Fruit fly (Drosophila melanogaster) whole organism, pupa: ENCODE data around the gene CG31465.

Source experiments
- CG10348 ChIP-seq: fragments of 200-800 bp; sonication (Bioruptor generic); IDR thresholded peaks from 2 replicates; pipeline ENCODE4 v1.3.6; 2022; ENCODE audit warnings: missing biosample characterization, missing genetic modification characterization
- CG12605 ChIP-seq: fragments of 200-800 bp; sonication (Bioruptor generic); IDR thresholded peaks from 2 replicates; pipeline ENCODE4 v1.3.6; 2022; ENCODE audit warnings: missing biosample characterization, missing genetic modification characterization
- CG13204 ChIP-seq: fragments of 200-800 bp; sonication (Bioruptor generic); optimal IDR thresholded peaks from 2 replicates; lab custom pipeline; 2018; ENCODE audit warnings: missing biosample characterization, mild to moderate bottlenecking, missing genetic modification characterization, moderate library complexity
- CG14655 ChIP-seq: fragments of 200-800 bp; sonication (Bioruptor generic); optimal IDR thresholded peaks from 3 replicates; lab custom pipeline; 2017; ENCODE audit warnings: mild to moderate bottlenecking, missing biosample characterization, missing genetic modification reagents, missing genetic modification characterization
- CG15710 ChIP-seq: fragments of 200-800 bp; sonication (Bioruptor generic); optimal IDR thresholded peaks from 2 replicates; lab custom pipeline; 2018; ENCODE audit warnings: missing biosample characterization, mild to moderate bottlenecking, missing genetic modification characterization, moderate library complexity
- CG17806 ChIP-seq: fragments of 200-800 bp; sonication (Bioruptor generic); optimal IDR thresholded peaks from 2 replicates; lab custom pipeline; 2018; ENCODE audit warnings: missing biosample characterization, mild to moderate bottlenecking, missing genetic modification characterization, moderate library complexity
- CG32121 ChIP-seq: fragments of 200-800 bp; sonication (Bioruptor generic); IDR thresholded peaks from 2 replicates; pipeline ENCODE4 v1.3.6; 2022; ENCODE audit warnings: missing biosample characterization, missing genetic modification characterization
- CG34367 ChIP-seq: fragments of 200-800 bp; sonication (Bioruptor generic); optimal IDR thresholded peaks from 2 replicates; lab custom pipeline; 2018; ENCODE audit warnings: missing biosample characterization, mild to moderate bottlenecking, missing genetic modification characterization
- CG4496 ChIP-seq: fragments of 200-800 bp; sonication (Bioruptor generic); IDR thresholded peaks from 3 replicates; pipeline ENCODE4 v1.3.6; 2022; ENCODE audit warnings: missing biosample characterization, missing genetic modification characterization
- CG8159 ChIP-seq: fragments of 200-800 bp; sonication (Bioruptor generic); optimal IDR thresholded peaks from 3 replicates; lab custom pipeline; 2018; ENCODE audit warnings: missing biosample characterization, mild to moderate bottlenecking, missing genetic modification characterization, moderate library complexity
- CG8301 ChIP-seq: fragments of 200-800 bp; sonication (Bioruptor generic); optimal IDR thresholded peaks from 2 replicates; lab custom pipeline; 2018; ENCODE audit warnings: missing biosample characterization, mild to moderate bottlenecking, missing genetic modification characterization
- CG9948 ChIP-seq: fragments of 200-800 bp; sonication (Bioruptor generic); optimal IDR thresholded peaks from 2 replicates; lab custom pipeline; 2018; ENCODE audit warnings: missing biosample characterization, mild to moderate bottlenecking, missing genetic modification characterization, moderate library complexity
- D1 ChIP-seq: fragments of 200-800 bp; sonication (Bioruptor generic); optimal IDR thresholded peaks from 2 replicates; lab custom pipeline; 2018; ENCODE audit warnings: missing biosample characterization, mild to moderate bottlenecking, missing genetic modification characterization, moderate library complexity
- EcR ChIP-seq: fragments of 200-800 bp; sonication (Bioruptor generic); optimal IDR thresholded peaks from 3 replicates; lab custom pipeline; 2019; ENCODE audit warnings: missing biosample characterization, missing genetic modification characterization, mild to moderate bottlenecking, moderate library complexity, missing genetic modification reagents
- Ets98B ChIP-seq: fragments of 200-800 bp; sonication (Bioruptor generic); IDR thresholded peaks from 2 replicates; pipeline ENCODE4 v1.3.6; 2022; ENCODE audit warnings: missing biosample characterization, missing genetic modification characterization
- Pif1A ChIP-seq: fragments of 200-800 bp; sonication (Bioruptor generic); optimal IDR thresholded peaks from 3 replicates; lab custom pipeline; 2016; ENCODE audit warnings: missing biosample characterization, missing genetic modification characterization
- Pif1B ChIP-seq: fragments of 200-800 bp; sonication (Bioruptor generic); optimal IDR thresholded peaks from 3 replicates; lab custom pipeline; 2016; ENCODE audit warnings: missing biosample characterization, missing genetic modification characterization
- Snoo ChIP-seq: fragments of 200-800 bp; sonication (Bioruptor generic); optimal IDR thresholded peaks from 3 replicates; lab custom pipeline; 2017; ENCODE audit warnings: missing biosample characterization, mild to moderate bottlenecking, missing genetic modification characterization, inconsistent platforms
- fd96Ca ChIP-seq: fragments of 200-800 bp; sonication (Bioruptor generic); IDR thresholded peaks from 3 replicates; pipeline ENCODE4 v1.3.6; 2022; ENCODE audit warnings: missing biosample characterization, missing genetic modification characterization
- gl ChIP-seq: fragments of 200-800 bp; sonication (Bioruptor generic); optimal IDR thresholded peaks from 2 replicates; lab custom pipeline; 2018; ENCODE audit warnings: missing biosample characterization, mild to moderate bottlenecking, missing genetic modification characterization
- rn ChIP-seq: fragments of 200-800 bp; sonication (Bioruptor generic); IDR thresholded peaks from 2 replicates; pipeline ENCODE4 v1.3.6; 2022; ENCODE audit warnings: missing biosample characterization, missing genetic modification characterization

Gene CG31465

dm6 chr3R:21870158-21870971 lies 10.2 kb upstream of the CG31465 start, which contains the start of gene CG31431:
Gene CG31431, plus strand, starts transcription at chr3R:21870681.
- TF ChIP-seq CG14655 (GFP tag; lab: Kevin White, UChicago), result peak; percentile 89
- no peak for TF ChIP-seq D1 (tag; lab: Kevin White, UChicago)
- peak; percentile 85 for TF ChIP-seq CG8159 (tag; lab: Kevin White, UChicago)
- TF ChIP-seq gl (tag; lab: Kevin White, UChicago), result peak; percentile 66
- TF ChIP-seq rn (GFP tag; lab: Robert Waterston, UW), result peak; percentile 74
- peak; percentile 82 for TF ChIP-seq Pif1A (GFP tag; lab: Kevin White, UChicago)
- peak; percentile 91 for TF ChIP-seq CG8301
- peak; percentile 62 for TF ChIP-seq CG10348 (GFP tag; lab: Robert Waterston, UW)
- peak; percentile 82 for TF ChIP-seq Pif1B
- TF ChIP-seq CG34367, result peak; percentile 78
- no peak for TF ChIP-seq CG13204
- TF ChIP-seq CG15710 (tag; lab: Kevin White, UChicago), result peak; percentile 85
- TF ChIP-seq EcR (GFP tag; lab: Kevin White, UChicago), result no peak
- peak; percentile 90 for TF ChIP-seq fd96Ca (GFP tag; lab: Robert Waterston, UW)
- TF ChIP-seq Ets98B (GFP tag; lab: Robert Waterston, UW), result peak; percentile 93
- peak; percentile 81 for TF ChIP-seq CG9948 (tag; lab: Kevin White, UChicago)
- TF ChIP-seq Snoo (tag; lab: Kevin White, UChicago), result peak; percentile 28
- TF ChIP-seq CG17806 (tag; lab: Kevin White, UChicago), result peak; percentile 87
- peak; percentile 90 for TF ChIP-seq CG12605 (GFP tag; lab: Robert Waterston, UW)
- peak; percentile 95 for TF ChIP-seq CG32121 (GFP tag; lab: Robert Waterston, UW)
- TF ChIP-seq CG4496, result peak; percentile 94

DNA sequence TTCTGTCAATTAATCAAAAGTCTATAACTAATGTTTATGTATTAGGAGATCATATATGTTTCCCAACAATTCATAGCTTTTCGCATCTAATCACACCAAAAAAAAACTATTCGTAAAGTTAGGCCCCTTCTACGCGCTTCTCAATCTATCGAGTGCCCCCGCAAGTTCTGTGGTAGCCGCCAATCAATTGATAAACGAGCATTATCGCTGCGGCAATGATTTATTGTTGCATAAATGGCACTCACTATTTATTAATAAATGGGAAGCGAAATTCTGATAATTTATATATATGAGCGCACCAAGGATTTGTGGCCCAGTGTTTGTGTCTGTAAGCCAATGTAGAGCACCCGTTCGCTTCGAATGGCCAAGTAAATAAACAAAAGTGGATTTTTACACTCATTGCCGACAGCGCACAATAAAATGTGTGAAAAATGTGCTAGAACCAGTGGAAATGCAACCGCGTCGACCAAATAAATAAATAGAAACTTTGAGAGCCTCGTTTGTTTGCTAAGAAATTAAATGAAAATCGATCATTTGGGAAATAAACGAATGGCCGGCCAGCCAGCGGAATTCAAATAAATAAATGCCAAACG lies 9.2 kb upstream of the CG31465 start:
- TF ChIP-seq CG13204, result no peak
- TF ChIP-seq CG8159 (tag; lab: Kevin White, UChicago), result no peak
- TF ChIP-seq fd96Ca (GFP tag; lab: Robert Waterston, UW), result no peak
- no peak for TF ChIP-seq CG10348 (GFP tag; lab: Robert Waterston, UW)
- TF ChIP-seq CG34367, result no peak
- TF ChIP-seq Pif1A (GFP tag; lab: Kevin White, UChicago), result no peak
- TF ChIP-seq CG32121 (GFP tag; lab: Robert Waterston, UW), result no peak

DNA sequence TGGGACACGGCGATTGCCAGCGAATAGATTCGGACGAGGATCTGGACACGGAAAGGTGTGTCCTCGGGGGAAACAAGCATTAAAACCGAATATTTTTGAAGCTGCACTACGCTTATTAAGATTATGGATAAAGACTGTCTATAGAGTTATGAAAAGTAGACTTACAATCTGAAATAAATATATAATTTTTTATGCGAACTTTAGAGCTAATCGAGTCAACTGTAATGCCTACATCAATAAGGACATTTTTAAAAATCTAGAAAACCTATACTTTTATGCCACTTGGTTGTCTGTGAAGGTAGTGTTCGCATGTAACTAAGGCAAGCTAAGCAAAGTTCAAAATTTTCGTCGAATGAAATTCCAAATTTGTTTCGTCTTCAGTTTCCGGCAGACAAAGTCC lies 7.2 kb upstream of the CG31465 start, which contains the start of gene CG31178:
Gene CG31178 (plus strand): TSS at position 301 of the 400 bp plus-strand sequence.
- no peak for TF ChIP-seq CG10348 (GFP tag; lab: Robert Waterston, UW)
- no peak for TF ChIP-seq EcR (GFP tag; lab: Kevin White, UChicago)
- TF ChIP-seq CG14655 (GFP tag; lab: Kevin White, UChicago), result no peak
- TF ChIP-seq fd96Ca (GFP tag; lab: Robert Waterston, UW), result no peak
- no peak for TF ChIP-seq rn (GFP tag; lab: Robert Waterston, UW)
- no peak for TF ChIP-seq Snoo (tag; lab: Kevin White, UChicago)
- no peak for TF ChIP-seq Pif1A (GFP tag; lab: Kevin White, UChicago)
- no peak for TF ChIP-seq CG12605 (GFP tag; lab: Robert Waterston, UW)
- TF ChIP-seq CG8159 (tag; lab: Kevin White, UChicago), result no peak
- TF ChIP-seq gl (tag; lab: Kevin White, UChicago), result no peak

DNA sequence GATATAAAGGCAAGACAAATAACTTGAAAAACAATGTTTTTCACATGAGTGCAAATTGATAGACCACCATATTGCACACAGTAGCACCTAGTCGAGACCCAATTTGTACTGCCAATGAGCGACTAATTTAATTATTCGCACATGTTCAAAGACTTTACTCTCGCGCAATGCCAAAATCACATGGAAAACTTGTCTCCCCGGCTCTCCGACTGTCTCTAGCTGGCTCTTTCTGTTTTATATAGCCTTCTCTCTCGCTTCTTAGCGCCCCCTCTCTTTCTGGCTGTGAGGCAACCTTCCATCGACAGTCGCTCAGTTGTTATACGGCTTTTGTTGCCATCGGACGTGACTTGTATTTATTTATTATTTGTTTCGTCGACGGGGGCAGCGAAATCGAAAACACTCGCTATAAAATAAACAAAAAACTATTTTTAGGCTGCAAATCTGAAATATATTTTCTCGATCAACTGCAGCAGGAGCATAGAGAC lies 5.6 kb upstream of the CG31465 start, which contains the start of gene CG6656:
Gene CG6656 (plus strand): TSS at position 312 of the 485 bp plus-strand sequence.
- TF ChIP-seq CG9948 (tag; lab: Kevin White, UChicago) (no peak), CG17806 (tag; lab: Kevin White, UChicago) (no peak), EcR (GFP tag; lab: Kevin White, UChicago) (peak; percentile 86), rn (GFP tag; lab: Robert Waterston, UW) (no peak), CG12605 (GFP tag; lab: Robert Waterston, UW) (peak; percentile 74; the same call in 1 of the 2 replicates), gl (tag; lab: Kevin White, UChicago) (no peak), D1 (tag; lab: Kevin White, UChicago) (no peak), Pif1A (GFP tag; lab: Kevin White, UChicago) (peak; percentile 29), fd96Ca (GFP tag; lab: Robert Waterston, UW) (peak; percentile 45; the same call in 1 of the 3 replicates), CG15710 (tag; lab: Kevin White, UChicago) (peak; percentile 11), CG34367 (no peak), CG8159 (tag; lab: Kevin White, UChicago) (peak; percentile 28), CG8301 (no peak), CG14655 (GFP tag; lab: Kevin White, UChicago) (no peak), CG10348 (GFP tag; lab: Robert Waterston, UW) (no peak), CG13204 (peak; percentile 26), Pif1B (no peak), CG32121 (GFP tag; lab: Robert Waterston, UW) (peak; percentile 67), Snoo (tag; lab: Kevin White, UChicago) (peak; percentile 47), Ets98B (GFP tag; lab: Robert Waterston, UW) (peak; percentile 81; the same call in 1 of the 2 replicates), CG4496 (peak; percentile 61; the same call in 2 of the 3 replicates)

dm6 chr3R:21877636-21878035 lies 3.0 kb upstream of the CG31465 start, which contains the start of gene P5CDh2:
Gene P5CDh2, plus strand, starts transcription at chr3R:21877936.
- no peak for TF ChIP-seq fd96Ca (GFP tag; lab: Robert Waterston, UW)
- no peak for TF ChIP-seq Pif1B
- no peak for TF ChIP-seq CG17806 (tag; lab: Kevin White, UChicago)
- TF ChIP-seq Snoo (tag; lab: Kevin White, UChicago), result no peak
- TF ChIP-seq CG15710 (tag; lab: Kevin White, UChicago), result no peak
- no peak for TF ChIP-seq gl (tag; lab: Kevin White, UChicago)
- TF ChIP-seq CG8301, result no peak
- TF ChIP-seq CG8159 (tag; lab: Kevin White, UChicago), result no peak
- TF ChIP-seq EcR (GFP tag; lab: Kevin White, UChicago), result no peak
- TF ChIP-seq CG14655 (GFP tag; lab: Kevin White, UChicago), result no peak
- TF ChIP-seq rn (GFP tag; lab: Robert Waterston, UW), result no peak
- no peak for TF ChIP-seq CG13204
- TF ChIP-seq CG10348 (GFP tag; lab: Robert Waterston, UW), result no peak
- no peak for TF ChIP-seq Ets98B (GFP tag; lab: Robert Waterston, UW)
- TF ChIP-seq Pif1A (GFP tag; lab: Kevin White, UChicago), result no peak
- no peak for TF ChIP-seq CG32121 (GFP tag; lab: Robert Waterston, UW)
